Fruit fly (Drosophila melanogaster) whole organism, embryonic: ENCODE measurements around the gene CG32801.

ENCODE experiments used
- Aef1 ChIP-seq: fragments of 200-800 bp; sonication (Bioruptor generic); IDR thresholded peaks from 3 replicates; pipeline ENCODE4 v1.3.6; 2022; ENCODE audit warnings: missing biosample characterization, missing genetic modification characterization
- Atf-2 ChIP-seq: fragments of 200-800 bp; sonication (Bioruptor generic); optimal IDR thresholded peaks from 2 replicates; lab custom pipeline; 2016; ENCODE audit warnings: missing biosample characterization, missing genetic modification characterization
- Blimp-1 ChIP-seq: fragments of 200-800 bp; sonication (Bioruptor generic); optimal IDR thresholded peaks from 3 replicates; lab custom pipeline; 2018; ENCODE audit warnings: missing biosample characterization, missing genetic modification characterization, mild to moderate bottlenecking, moderate library complexity, missing genetic modification reagents
- CG10321 ChIP-seq: fragments of 200-800 bp; sonication (Bioruptor generic); IDR thresholded peaks from 2 replicates; pipeline ENCODE4 v1.3.6; 2022; ENCODE audit warnings: missing biosample characterization, missing genetic modification characterization
- CG10366 ChIP-seq: fragments of 200-800 bp; sonication (Bioruptor generic); IDR thresholded peaks from 2 replicates; pipeline ENCODE4 v1.3.6; 2022; ENCODE audit warnings: missing biosample characterization, missing genetic modification characterization
- CG11247 ChIP-seq: fragments of 200-800 bp; sonication (Bioruptor generic); IDR thresholded peaks from 2 replicates; pipeline ENCODE4 v1.3.6; 2022; ENCODE audit warnings: missing biosample characterization, missing genetic modification characterization
- CG11723 ChIP-seq: fragments of 200-800 bp; sonication (Bioruptor generic); optimal IDR thresholded peaks from 2 replicates; lab custom pipeline; 2017; ENCODE audit warnings: missing biosample characterization, mild to moderate bottlenecking, missing genetic modification characterization
- CG15514 ChIP-seq: fragments of 200-800 bp; sonication (Bioruptor generic); optimal IDR thresholded peaks from 3 replicates; lab custom pipeline; 2017; ENCODE audit warnings: missing biosample characterization, missing genetic modification characterization, mild to moderate bottlenecking, moderate library complexity, missing genetic modification reagents
- CG16779 ChIP-seq: fragments of 200-800 bp; sonication (Bioruptor generic); IDR thresholded peaks from 2 replicates; pipeline ENCODE4 v1.3.6; 2022; ENCODE audit warnings: missing biosample characterization, missing genetic modification characterization
- CG17385 ChIP-seq: fragments of 200-800 bp; sonication (Bioruptor generic); optimal IDR thresholded peaks from 3 replicates; lab custom pipeline; 2018; ENCODE audit warnings: missing biosample characterization, mild to moderate bottlenecking, missing genetic modification characterization
- CG1832 ChIP-seq: fragments of 200-800 bp; sonication (Bioruptor generic); optimal IDR thresholded peaks from 2 replicates; lab custom pipeline; 2017; ENCODE audit warnings: missing biosample characterization, mild to moderate bottlenecking, missing genetic modification characterization, inconsistent platforms
- CG18599 ChIP-seq: fragments of 200-800 bp; sonication (Bioruptor generic); optimal IDR thresholded peaks from 3 replicates; lab custom pipeline; 2017; ENCODE audit warnings: missing biosample characterization, missing genetic modification characterization, mild to moderate bottlenecking, moderate library complexity, missing genetic modification reagents
- CG2116 ChIP-seq: fragments of 200-800 bp; sonication (Bioruptor generic); optimal IDR thresholded peaks from 3 replicates; lab custom pipeline; 2018; ENCODE audit warnings: missing biosample characterization, mild to moderate bottlenecking, missing genetic modification characterization
- CG2712 ChIP-seq: fragments of 200-800 bp; optimal IDR thresholded peaks from 3 replicates; lab custom pipeline; 2019; ENCODE audit warnings: missing biosample characterization, mild to moderate bottlenecking, missing genetic modification characterization, moderate library complexity
- CG30403 ChIP-seq: fragments of 200-800 bp; sonication (Bioruptor generic); optimal IDR thresholded peaks from 3 replicates; lab custom pipeline; 2016; ENCODE audit warnings: missing biosample characterization, missing genetic modification characterization
- CG3163 ChIP-seq: fragments of 200-800 bp; sonication (Bioruptor generic); optimal IDR thresholded peaks from 3 replicates; lab custom pipeline; 2016; ENCODE audit warnings: missing biosample characterization, missing genetic modification characterization
- CG4360 ChIP-seq: fragments of 200-800 bp; sonication (Bioruptor generic); IDR thresholded peaks from 2 replicates; pipeline ENCODE4 v1.3.6; 2022; ENCODE audit warnings: missing biosample characterization, missing genetic modification characterization
- CG4617 ChIP-seq: fragments of 200-800 bp; sonication (Bioruptor generic); optimal IDR thresholded peaks from 3 replicates; lab custom pipeline; 2016; ENCODE audit warnings: missing biosample characterization, missing genetic modification characterization, borderline replicate concordance
- CG6765 ChIP-seq: fragments of 200-800 bp; sonication (Bioruptor generic); optimal IDR thresholded peaks from 3 replicates; lab custom pipeline; 2017; ENCODE audit warnings: missing biosample characterization, mild to moderate bottlenecking, missing genetic modification characterization
- CG6813 ChIP-seq: fragments of 200-800 bp; sonication (Bioruptor generic); optimal IDR thresholded peaks from 2 replicates; lab custom pipeline; 2017; ENCODE audit warnings: missing biosample characterization, missing genetic modification characterization, mild to moderate bottlenecking, moderate library complexity, missing genetic modification reagents
- CoRest ChIP-seq: fragments of 200-800 bp; sonication (Bioruptor generic); optimal IDR thresholded peaks from 3 replicates; lab custom pipeline; 2018; ENCODE audit warnings: missing biosample characterization, mild to moderate bottlenecking, missing genetic modification characterization, moderate library complexity
- D ChIP-seq, 2 experiments: fragments of 200-800 bp in 1 of 2; fragments of >200 bp in 1 of 2; sonication (Bioruptor generic) in 1 of 2; optimal IDR thresholded peaks; 2 replicates in 1 of 2; 3 replicates in 1 of 2; lab custom pipeline; 2017; ENCODE audit warnings: mild to moderate bottlenecking in 1 of 2, missing biosample characterization in 1 of 2, missing genetic modification characterization in 1 of 2, missing genetic modification reagents in 1 of 2
- Doc2 ChIP-seq: fragments of 200-800 bp; sonication (Bioruptor generic); IDR thresholded peaks from 2 replicates; pipeline ENCODE4 v1.3.6; 2022; ENCODE audit warnings: missing biosample characterization, missing genetic modification characterization
- Fer3 ChIP-seq: fragments of 200-800 bp; sonication (Bioruptor generic); optimal IDR thresholded peaks from 2 replicates; lab custom pipeline; 2018; ENCODE audit warnings: missing biosample characterization, mild to moderate bottlenecking, missing genetic modification characterization, moderate library complexity
- Max ChIP-seq: fragments of 200-800 bp; sonication (Bioruptor generic); optimal IDR thresholded peaks from 2 replicates; lab custom pipeline; 2016; ENCODE audit warnings: missing biosample characterization, mild to moderate bottlenecking, missing genetic modification characterization
- Med ChIP-seq: fragments of 200-800 bp; sonication (Bioruptor generic); peaks from one replicate; lab custom pipeline; 2016; ENCODE audit warnings: missing biosample characterization, missing genetic modification characterization, mild to moderate bottlenecking, inconsistent platforms, moderate library complexity
- Neu2 ChIP-seq: fragments of 200-800 bp; sonication (Bioruptor generic); optimal IDR thresholded peaks from 3 replicates; lab custom pipeline; 2016; ENCODE audit warnings: missing biosample characterization, missing genetic modification characterization, borderline replicate concordance
- Rfx ChIP-seq: fragments of 200-800 bp; sonication (Bioruptor generic); IDR thresholded peaks from 2 replicates; pipeline ENCODE4 v1.3.6; 2022; ENCODE audit warnings: missing biosample characterization, missing genetic modification characterization
- YL-1 ChIP-seq: fragments of 200-800 bp; sonication (Bioruptor generic); optimal IDR thresholded peaks from 3 replicates; lab custom pipeline; 2017; ENCODE audit warnings: missing biosample characterization, mild to moderate bottlenecking, missing genetic modification characterization
- ap ChIP-seq: fragments of 200-800 bp; sonication (Bioruptor generic); IDR thresholded peaks from 2 replicates; pipeline ENCODE4 v1.3.6; 2022; ENCODE audit warnings: missing biosample characterization, missing genetic modification characterization
- ase ChIP-seq: fragments of 200-800 bp; sonication (Bioruptor generic); IDR thresholded peaks from 3 replicates; pipeline ENCODE4 v1.3.6; 2022; ENCODE audit warnings: missing biosample characterization, missing genetic modification characterization
- chinmo ChIP-seq: fragments of 200-800 bp; sonication (Bioruptor generic); IDR thresholded peaks from 4 replicates; pipeline ENCODE4 v1.3.6; 2022; ENCODE audit warnings: missing biosample characterization, missing genetic modification characterization; ENCODE audit not compliant: partially characterized antibody
- dan ChIP-seq: fragments of 200-800 bp; sonication (Bioruptor generic); IDR thresholded peaks from 2 replicates; pipeline ENCODE4 v1.3.6; 2022; ENCODE audit warnings: missing biosample characterization, missing genetic modification characterization
- dm ChIP-seq: fragments of 200-800 bp; sonication (Bioruptor generic); optimal IDR thresholded peaks from 3 replicates; lab custom pipeline; 2016; ENCODE audit warnings: missing biosample characterization, missing genetic modification characterization
- emc ChIP-seq: fragments of 200-800 bp; sonication (Bioruptor generic); optimal IDR thresholded peaks from 2 replicates; lab custom pipeline; 2016; ENCODE audit warnings: missing biosample characterization, missing genetic modification characterization
- klu ChIP-seq: fragments of 200-800 bp; sonication (Bioruptor generic); IDR thresholded peaks from 2 replicates; pipeline ENCODE4 v1.3.6; 2022; ENCODE audit warnings: missing biosample characterization, missing genetic modification characterization
- lilli ChIP-seq: fragments of 200-800 bp; sonication (Bioruptor generic); optimal IDR thresholded peaks from 3 replicates; lab custom pipeline; 2016; ENCODE audit warnings: missing biosample characterization, missing genetic modification characterization
- mld ChIP-seq: fragments of 200-800 bp; sonication (Bioruptor generic); IDR thresholded peaks from 3 replicates; pipeline ENCODE4 v1.3.6; 2022; ENCODE audit warnings: missing biosample characterization, missing genetic modification characterization; ENCODE audit not compliant: partially characterized antibody
- pita ChIP-seq: fragments of 200-800 bp; sonication (Bioruptor generic); optimal IDR thresholded peaks from 2 replicates; lab custom pipeline; 2017; ENCODE audit warnings: missing biosample characterization, mild to moderate bottlenecking, missing genetic modification characterization
- ranshi ChIP-seq: fragments of 200-800 bp; sonication (Bioruptor generic); IDR thresholded peaks from 2 replicates; pipeline ENCODE4 v1.3.6; 2022; ENCODE audit warnings: missing biosample characterization, missing genetic modification characterization
- row ChIP-seq: fragments of 200-800 bp; sonication (Bioruptor generic); IDR thresholded peaks from 3 replicates; pipeline ENCODE4 v1.3.6; 2022; ENCODE audit warnings: missing biosample characterization, missing genetic modification characterization
- sc ChIP-seq, 3 experiments: fragments of >200 bp in 2 of 3; fragments of 200-800 bp in 1 of 3; sonication (Bioruptor generic) in 1 of 3; optimal IDR thresholded peaks; 2 replicates in 2 of 3; 3 replicates in 1 of 3; lab custom pipeline; 2017; ENCODE audit warnings: mild to moderate bottlenecking in 1 of 3, missing biosample characterization in 1 of 3, missing genetic modification characterization in 1 of 3, missing genetic modification reagents in 1 of 3
- sens ChIP-seq: fragments of 200-800 bp; sonication (Bioruptor generic); peaks from one replicate; lab custom pipeline; 2016; ENCODE audit warnings: missing biosample characterization, missing genetic modification characterization
- shn ChIP-seq: fragments of 200-800 bp; sonication (Bioruptor generic); optimal IDR thresholded peaks from 3 replicates; lab custom pipeline; 2016; ENCODE audit warnings: missing biosample characterization, missing genetic modification characterization
- slbo ChIP-seq: fragments of 200-800 bp; sonication (Bioruptor generic); IDR thresholded peaks from 2 replicates; pipeline ENCODE4 v1.3.6; 2022; ENCODE audit warnings: missing biosample characterization, missing genetic modification characterization
- tgo ChIP-seq: fragments of 200-800 bp; sonication (Bioruptor generic); IDR thresholded peaks from 3 replicates; pipeline ENCODE4 v1.3.6; 2022; ENCODE audit warnings: missing biosample characterization, missing genetic modification characterization
- tin ChIP-seq: fragments of 200-800 bp; sonication (Bioruptor generic); optimal IDR thresholded peaks from 3 replicates; lab custom pipeline; 2016; ENCODE audit warnings: missing biosample characterization, missing genetic modification characterization
- unc-4 ChIP-seq: fragments of 200-800 bp; sonication (Bioruptor generic); IDR thresholded peaks from 2 replicates; pipeline ENCODE4 v1.3.6; 2022; ENCODE audit warnings: missing biosample characterization, missing genetic modification characterization; ENCODE audit not compliant: partially characterized antibody
- vnd ChIP-seq: fragments of 200-800 bp; sonication (Bioruptor generic); IDR thresholded peaks from 3 replicates; pipeline ENCODE4 v1.3.6; 2022; ENCODE audit warnings: missing biosample characterization, missing genetic modification characterization; ENCODE audit not compliant: partially characterized antibody

Gene CG32801

DNA sequence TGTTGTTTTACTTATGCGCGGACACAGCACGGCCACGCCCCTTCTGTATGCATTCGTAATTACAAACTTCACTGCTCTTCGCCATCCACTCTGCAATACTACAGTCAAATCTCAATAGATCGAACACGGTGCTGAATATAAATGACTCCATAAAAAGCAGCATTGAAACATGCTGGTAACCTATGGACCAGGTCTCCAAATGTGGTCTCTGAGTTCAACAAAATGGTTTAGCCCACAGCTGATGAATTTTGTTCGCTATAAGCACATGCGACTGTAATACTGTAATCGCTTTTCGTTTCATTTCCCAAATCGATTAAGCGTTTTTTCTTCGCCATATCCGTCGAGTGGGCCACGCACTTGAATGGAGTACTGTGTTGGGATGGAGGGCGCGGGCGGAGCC, 5.6 kb downstream of the CG32801 start (continued):
- TF ChIP-seq sc (optimal IDR thresholded peaks at IDR 0.05; lab: Kevin White, UChicago), result no peak
- no peak for TF ChIP-seq sc (GFP tag; optimal IDR thresholded peaks at IDR 0.05; lab: Kevin White, UChicago)
- no peak for TF ChIP-seq CG3163 (GFP tag; lab: Kevin White, UChicago)
- no peak for TF ChIP-seq ranshi (GFP tag; lab: Robert Waterston, UW)
- TF ChIP-seq CG10366, result peak; percentile 20; the same call in 1 of the 2 replicates
- no peak for TF ChIP-seq unc-4 (GFP tag; lab: Robert Waterston, UW)
- no peak for TF ChIP-seq CG6813 (GFP tag; lab: Kevin White, UChicago)
- no peak for TF ChIP-seq mld (GFP tag; lab: Robert Waterston, UW)
- TF ChIP-seq klu (GFP tag; lab: Robert Waterston, UW), result no peak
- TF ChIP-seq Neu2 (GFP tag; lab: Kevin White, UChicago), result no peak
- TF ChIP-seq row (GFP tag; lab: Robert Waterston, UW), result peak; percentile 24; the same call in 1 of the 3 replicates
- no peak for TF ChIP-seq CG6765 (GFP tag; lab: Kevin White, UChicago)
- TF ChIP-seq CoRest (tag; lab: Kevin White, UChicago), result no peak
- peak; percentile 40 for TF ChIP-seq Med (GFP tag; lab: Kevin White, UChicago)
- no peak for TF ChIP-seq CG18599 (GFP tag; lab: Kevin White, UChicago)
- TF ChIP-seq lilli (GFP tag; lab: Kevin White, UChicago), result peak; percentile 8

DNA sequence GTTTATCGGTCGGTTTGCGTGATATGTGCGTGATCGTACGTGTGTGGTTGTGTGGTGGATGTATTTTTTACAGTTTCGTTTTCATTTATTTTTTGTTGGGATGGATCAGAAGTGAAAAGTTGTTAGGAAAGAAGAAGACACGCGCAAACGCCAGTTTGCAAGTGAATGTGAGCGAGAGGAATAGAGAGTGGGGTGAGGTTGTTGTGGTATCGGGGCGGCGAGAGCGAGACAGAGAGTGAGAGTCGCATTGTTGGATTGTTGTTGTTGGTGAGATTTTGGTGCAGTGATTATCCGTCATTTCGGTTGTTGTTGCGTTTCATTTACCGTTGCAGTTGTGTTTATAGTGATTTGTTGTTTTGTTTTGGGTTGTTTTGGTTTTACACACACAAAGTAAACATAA, 9.4 kb downstream of the CG32801 start:
- TF ChIP-seq CG15514 (GFP tag; lab: Kevin White, UChicago) (no peak), YL-1 (peak; percentile 11), CG17385 (GFP tag; lab: Kevin White, UChicago) (peak; percentile 72), sens (GFP tag; lab: Kevin White, UChicago) (peak; percentile 47), CG4617 (no peak), ase (GFP tag; lab: Robert Waterston, UW) (no peak), Doc2 (GFP tag; lab: Robert Waterston, UW) (no peak), Aef1 (GFP tag; lab: Robert Waterston, UW) (peak; percentile 18; the same call in 1 of the 3 replicates), emc (GFP tag; lab: Kevin White, UChicago) (no peak), CG4360 (peak; percentile 87), CG10321 (peak; percentile 38; the same call in 1 of the 2 replicates), dm (GFP tag; lab: Kevin White, UChicago) (no peak), D (optimal IDR thresholded peaks at IDR 0.05; lab: Kevin White, UChicago) (no peak), D (GFP tag; optimal IDR thresholded peaks at IDR 0.05; lab: Kevin White, UChicago) (no peak), CG11723 (GFP tag; lab: Kevin White, UChicago) (no peak), ap (GFP tag; lab: Robert Waterston, UW) (no peak), Fer3 (no peak), chinmo (GFP tag; lab: Robert Waterston, UW) (0 out of 4 replicates have a peak, but pooled peaks have one; percentile 18), slbo (GFP tag; lab: Robert Waterston, UW) (no peak), CG1832 (GFP tag; lab: Kevin White, UChicago) (peak; percentile 64), Blimp-1 (GFP tag; lab: Kevin White, UChicago) (peak; percentile 13), shn (no peak)

DNA sequence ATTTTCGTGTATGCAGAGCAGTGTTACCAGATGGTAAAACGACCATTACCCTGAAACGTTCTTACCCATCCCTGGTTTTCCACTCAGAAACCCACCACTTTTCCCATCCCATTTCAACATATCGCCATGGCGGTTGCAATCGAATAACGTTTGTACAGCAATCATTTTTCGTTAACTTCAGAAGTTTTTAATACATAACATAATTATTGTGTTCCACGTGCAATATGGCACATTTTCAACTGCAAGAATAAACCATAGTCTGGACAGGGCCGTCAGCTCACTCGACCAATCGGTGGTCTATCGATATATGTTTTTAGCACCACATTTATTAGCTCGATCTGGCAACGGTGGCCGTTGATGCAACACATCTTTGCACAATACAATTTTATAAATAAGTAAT, 13.1 kb downstream of the CG32801 start, which contains the start of the genes trr and mRpL16:
Gene trr (minus strand): TSS at position 25 of the 400 bp plus-strand sequence.
Gene mRpL16 (plus strand): TSS at position 331 of the 400 bp plus-strand sequence.
- TF ChIP-seq Max (GFP tag; lab: Kevin White, UChicago) (no peak), tgo (GFP tag; lab: Robert Waterston, UW) (0 out of 3 replicates have a peak, but pooled peaks have one; percentile 17), Rfx (peak; percentile 58), CG30403 (GFP tag; lab: Kevin White, UChicago) (peak; percentile 18), CG2116 (GFP tag; lab: Kevin White, UChicago) (peak; percentile 93), vnd (GFP tag; lab: Robert Waterston, UW) (peak; percentile 71), CG2712 (tag; lab: Kevin White, UChicago) (peak; percentile 65), pita (GFP tag; lab: Kevin White, UChicago) (no peak), CG11247 (GFP tag; lab: Robert Waterston, UW) (peak; percentile 35; the same call in 1 of the 2 replicates), CG17385 (GFP tag; lab: Kevin White, UChicago) (no peak), Atf-2 (GFP tag; lab: Kevin White, UChicago) (no peak), CG16779 (no peak), dan (no peak), tin (peak; percentile 32)
